Worm (Caenorhabditis elegans) whole organism, midembryonic: ENCODE measurements around the gene C49C8.1.

ENCODE experiments used
- T22C8.4 ChIP-seq: fragments of 200-800 bp; sonication (Bioruptor generic); IDR thresholded peaks from 2 replicates; pipeline ENCODE4 v1.3.6; 2022; ENCODE audit warnings: missing genetic modification characterization, missing compliant biosample characterization
- cog-1 ChIP-seq: sonication (generic microtip); optimal IDR thresholded peaks from 2 replicates; lab custom pipeline; 2016; ENCODE audit warnings: missing genetic modification characterization, missing compliant biosample characterization
- flt-1 ChIP-seq: fragments of 200-800 bp; sonication (Bioruptor generic); IDR thresholded peaks from 2 replicates; pipeline ENCODE4 v1.3.6; 2022; ENCODE audit warnings: missing genetic modification characterization, missing compliant biosample characterization
- klf-2 ChIP-seq: fragments of 200-800 bp; sonication (Bioruptor generic); conservative IDR thresholded peaks from 2 replicates; pipeline ENCODE4 v1.3.6; 2022; ENCODE audit warnings: missing genetic modification reagents, missing genetic modification characterization, missing compliant biosample characterization
- med-1 ChIP-seq: sonication (generic microtip); optimal IDR thresholded peaks from 2 replicates; lab custom pipeline; 2017; ENCODE audit warnings: missing genetic modification characterization, mild to moderate bottlenecking, missing compliant biosample characterization, antibody characterized with exemption, missing genetic modification reagents; ENCODE audit not compliant: insufficient read depth
- ref-1 ChIP-seq: fragments of 200-800 bp; sonication (Bioruptor generic); conservative IDR thresholded peaks from 2 replicates; pipeline ENCODE4 v1.3.6; 2022; ENCODE audit warnings: missing genetic modification reagents, missing genetic modification characterization, missing compliant biosample characterization
- ztf-23 ChIP-seq: fragments of 200-800 bp; sonication (Bioruptor generic); IDR thresholded peaks from 2 replicates; pipeline ENCODE4 v1.3.6; 2022; ENCODE audit warnings: missing genetic modification reagents, missing genetic modification characterization, missing compliant biosample characterization
- ztf-29 ChIP-seq: fragments of 200-800 bp; sonication (Bioruptor generic); IDR thresholded peaks from 2 replicates; pipeline ENCODE4 v1.3.6; 2022; ENCODE audit warnings: missing genetic modification reagents, missing genetic modification characterization, missing compliant biosample characterization

DNA sequence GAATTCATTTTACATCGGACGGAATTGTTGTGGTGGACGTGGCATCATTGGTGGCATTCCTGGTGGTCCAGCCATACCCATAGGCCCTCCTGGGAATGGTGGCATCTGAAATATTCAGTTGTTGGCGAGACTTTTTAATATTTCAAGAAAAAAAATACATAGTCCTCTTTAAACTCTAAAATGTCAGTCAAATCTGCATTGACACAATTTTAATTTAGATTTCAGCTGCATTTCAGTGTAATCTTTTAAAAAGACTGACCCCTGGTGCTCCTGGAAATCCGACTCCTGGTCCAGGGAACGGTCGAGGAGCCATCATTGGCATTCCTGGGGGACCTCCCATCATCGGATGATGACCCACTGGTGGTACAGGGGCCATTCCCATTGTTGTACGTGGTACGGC, 32.6 kb downstream of the C49C8.1 start:
- TF ChIP-seq flt-1 (GFP tag; lab: Robert Waterston, UW) = no peak
- no peak for TF ChIP-seq cog-1 (tag; lab: Kevin White, UChicago)
- no peak for TF ChIP-seq ztf-23 (GFP tag; lab: Robert Waterston, UW)
- TF ChIP-seq med-1 (GFP tag; lab: Kevin White, UChicago) = no peak
- no peak for TF ChIP-seq T22C8.4 (GFP tag; lab: Robert Waterston, UW)
- no peak for TF ChIP-seq klf-2
- TF ChIP-seq ref-1 = no peak
- no peak for TF ChIP-seq ztf-29 (GFP tag; lab: Robert Waterston, UW)
